Comparison of ENCODE assay signal across 7 worm cellular contexts in genomic region chrII:9076098-9076879, ce11.
TF ChIP-seq lines count a peak whose summit lies in the region.

No protein-coding gene starts in this region.

TF ChIP-seq in whole organism, L1 larva, 84 proteins besides CTCF, POLR2A, EP300 and RAD21:
- no peak for TF ChIP-seq nhr-19 (GFP tag; conservative IDR thresholded peaks at IDR 0.05; lab: Robert Waterston, UW)
- TF ChIP-seq rnt-1 (tag; optimal IDR thresholded peaks at IDR 0.05; lab: Kevin White, UChicago), result peak; percentile 29
- TF ChIP-seq lin-14 (GFP tag; optimal IDR thresholded peaks at IDR 0.05; lab: Kevin White, UChicago), result peak; percentile 56
- no peak for TF ChIP-seq mab-9 (GFP tag; IDR thresholded peaks at IDR 0.05; lab: Robert Waterston, UW)
- no peak for TF ChIP-seq nhr-47 (tag; optimal IDR thresholded peaks at IDR 0.05; lab: Kevin White, UChicago)
- TF ChIP-seq lin-15B (tag; optimal IDR thresholded peaks at IDR 0.05; lab: Kevin White, UChicago), result no peak
- TF ChIP-seq efl-1 (optimal IDR thresholded peaks at IDR 0.05; lab: Kevin White, UChicago), result no peak
- peak in 1 of 2 experiments; percentile 44 for TF ChIP-seq efl-1 (GFP tag; optimal IDR thresholded peaks at IDR 0.05 in 1 of 2; lab: Kevin White, UChicago)
- peak; percentile 4 for TF ChIP-seq blmp-1 (tag; optimal IDR thresholded peaks at IDR 0.05; lab: Kevin White, UChicago)
- TF ChIP-seq pqm-1 (tag; optimal IDR thresholded peaks at IDR 0.05; lab: Kevin White, UChicago), result no peak
- TF ChIP-seq nhr-71 (tag; optimal IDR thresholded peaks at IDR 0.05; lab: Kevin White, UChicago), result peak; percentile 16

TF ChIP-seq in whole organism, L2 larva, 48 proteins besides CTCF, POLR2A, EP300 and RAD21:
- TF ChIP-seq lsy-2 (tag; optimal IDR thresholded peaks at IDR 0.05; lab: Kevin White, UChicago) (peak in 1 of 2 experiments; percentile 5), sma-3 (GFP tag; optimal IDR thresholded peaks at IDR 0.05; lab: Kevin White, UChicago) (no peak), mab-5 (tag; optimal IDR thresholded peaks at IDR 0.05; lab: Kevin White, UChicago) (no peak), F13H6.1 (tag; optimal IDR thresholded peaks at IDR 0.05; lab: Kevin White, UChicago) (peak; percentile 3), fos-1 (tag; optimal IDR thresholded peaks at IDR 0.05; lab: Kevin White, UChicago) (peak; percentile 37), sma-9 (GFP tag; optimal IDR thresholded peaks at IDR 0.05; lab: Kevin White, UChicago) (peak; percentile 70), sma-9 (tag; optimal IDR thresholded peaks at IDR 0.05; lab: Kevin White, UChicago) (no peak)

TF ChIP-seq in whole organism, L3 larva, 47 proteins besides CTCF, POLR2A, EP300 and RAD21:
- TF ChIP-seq lin-39 (tag; optimal IDR thresholded peaks at IDR 0.05; lab: Kevin White, UChicago) (no peak), pha-4 (tag; optimal IDR thresholded peaks at IDR 0.05; lab: Kevin White, UChicago) (peak; percentile 60), elt-2 (tag; optimal IDR thresholded peaks at IDR 0.05; lab: Kevin White, UChicago) (peak; percentile 41)
TF ChIP-seq in whole organism, L3 larva: peak in this region for 2.

TF ChIP-seq in whole organism, L4 larva, 104 proteins besides CTCF, POLR2A, EP300 and RAD21:
- TF ChIP-seq dve-1 (tag; optimal IDR thresholded peaks at IDR 0.05; lab: Kevin White, UChicago; ENCODE audit: insufficient read depth) (no peak), aha-1 (tag; lab: Kevin White, UChicago) (peak; percentile 92), madf-9 (GFP tag; conservative IDR thresholded peaks at IDR 0.05; lab: Robert Waterston, UW) (no peak), mdl-1 (tag; optimal IDR thresholded peaks at IDR 0.05; lab: Kevin White, UChicago) (peak in 1 of 2 experiments; percentile 9), hlh-30 (tag; optimal IDR thresholded peaks at IDR 0.05; lab: Kevin White, UChicago; ENCODE audit: insufficient read depth) (peak; percentile 53), mxl-3 (GFP tag; optimal IDR thresholded peaks at IDR 0.05; lab: Kevin White, UChicago) (peak; percentile 73), lin-15B (tag; optimal IDR thresholded peaks at IDR 0.05; lab: Kevin White, UChicago) (no peak), nhr-28 (tag; optimal IDR thresholded peaks at IDR 0.05; lab: Kevin White, UChicago) (peak; percentile 13), tag-97 (GFP tag; IDR thresholded peaks at IDR 0.05; lab: Robert Waterston, UW) (no peak), nhr-77 (tag; optimal IDR thresholded peaks at IDR 0.05; lab: Kevin White, UChicago) (no peak), gei-8 (GFP tag; optimal IDR thresholded peaks at IDR 0.05; lab: Kevin White, UChicago) (no peak), vab-7 (GFP tag; IDR thresholded peaks at IDR 0.05; lab: Robert Waterston, UW) (no peak), zip-11 (GFP tag; IDR thresholded peaks at IDR 0.05; lab: Robert Waterston, UW) (no peak), pqm-1 (tag; optimal IDR thresholded peaks at IDR 0.05; lab: Kevin White, UChicago) (peak; percentile 57), dmd-6 (GFP tag; IDR thresholded peaks at IDR 0.05; lab: Robert Waterston, UW) (peak; percentile 35), snpc-4 (tag; optimal IDR thresholded peaks at IDR 0.05; lab: Kevin White, UChicago) (no peak), zip-2 (tag; optimal IDR thresholded peaks at IDR 0.05; lab: Kevin White, UChicago) (no peak), T20F7.1 (GFP tag; optimal IDR thresholded peaks at IDR 0.05; lab: Kevin White, UChicago) (no peak)

TF ChIP-seq in whole organism, late embryonic, 69 proteins besides CTCF, POLR2A, EP300 and RAD21:
- peak; percentile 35 for TF ChIP-seq ceh-18 (tag; optimal IDR thresholded peaks at IDR 0.05; lab: Kevin White, UChicago)
- TF ChIP-seq unc-55 (GFP tag; optimal IDR thresholded peaks at IDR 0.05; lab: Kevin White, UChicago), result peak; percentile 32
- TF ChIP-seq zip-5 (tag; optimal IDR thresholded peaks at IDR 0.05; lab: Kevin White, UChicago), result no peak

TF ChIP-seq in whole organism, mixed stage, embryonic, 35 proteins besides CTCF, POLR2A, EP300 and RAD21:
- no peak for TF ChIP-seq ceh-39 (tag; optimal IDR thresholded peaks at IDR 0.05; lab: Kevin White, UChicago)
- no peak for TF ChIP-seq ztf-11 (tag; optimal IDR thresholded peaks at IDR 0.05; lab: Kevin White, UChicago)
- no peak for TF ChIP-seq mls-2 (tag; optimal IDR thresholded peaks at IDR 0.05; lab: Kevin White, UChicago)
- no peak for TF ChIP-seq lsy-2 (tag; optimal IDR thresholded peaks at IDR 0.05; lab: Kevin White, UChicago)
- no peak for TF ChIP-seq lin-13 (tag; optimal IDR thresholded peaks at IDR 0.05; lab: Kevin White, UChicago)
- TF ChIP-seq elt-3 (tag; optimal IDR thresholded peaks at IDR 0.05; lab: Kevin White, UChicago), result no peak
- no peak for TF ChIP-seq lin-32 (GFP tag; optimal IDR thresholded peaks at IDR 0.05; lab: Kevin White, UChicago)
- peak; percentile 54 for TF ChIP-seq unc-120 (tag; optimal IDR thresholded peaks at IDR 0.05; lab: Kevin White, UChicago; ENCODE audit: poor library complexity, severe bottlenecking)
- peak; percentile 39 for TF ChIP-seq zip-8 (tag; optimal IDR thresholded peaks at IDR 0.05; lab: Kevin White, UChicago)
- TF ChIP-seq hlh-1 (tag; optimal IDR thresholded peaks at IDR 0.05; lab: Kevin White, UChicago), result peak; percentile 79
- TF ChIP-seq ceh-43 (GFP tag; optimal IDR thresholded peaks at IDR 0.05; lab: Kevin White, UChicago), result no peak
- TF ChIP-seq nhr-237 (tag; optimal IDR thresholded peaks at IDR 0.05; lab: Kevin White, UChicago), result no peak
- TF ChIP-seq drap-1 (GFP tag; optimal IDR thresholded peaks at IDR 0.05; lab: Kevin White, UChicago), result no peak
- TF ChIP-seq nhr-2 (tag; optimal IDR thresholded peaks at IDR 0.05; lab: Kevin White, UChicago), result no peak
- no peak for TF ChIP-seq ces-1 (GFP tag; optimal IDR thresholded peaks at IDR 0.05; lab: Kevin White, UChicago)
- no peak for TF ChIP-seq sptf-1 (tag; optimal IDR thresholded peaks at IDR 0.05; lab: Kevin White, UChicago)
- TF ChIP-seq ceh-83 (GFP tag; optimal IDR thresholded peaks at IDR 0.05; lab: Kevin White, UChicago), result no peak
- TF ChIP-seq tbx-8 (GFP tag; optimal IDR thresholded peaks at IDR 0.05; lab: Kevin White, UChicago), result no peak
- TF ChIP-seq flh-1 (GFP tag; optimal IDR thresholded peaks at IDR 0.05; lab: Kevin White, UChicago), result no peak
- TF ChIP-seq unc-39 (tag; optimal IDR thresholded peaks at IDR 0.05; lab: Kevin White, UChicago), result no peak
- peak; percentile 46 for TF ChIP-seq unc-62 (GFP tag; optimal IDR thresholded peaks at IDR 0.05; lab: Kevin White, UChicago)
- no peak for TF ChIP-seq nhr-12 (tag; optimal IDR thresholded peaks at IDR 0.05; lab: Kevin White, UChicago)
- no peak for TF ChIP-seq elt-1 (tag; optimal IDR thresholded peaks at IDR 0.05; lab: Kevin White, UChicago; ENCODE audit: borderline replicate concordance, insufficient read depth)
- TF ChIP-seq snpc-4 (tag; optimal IDR thresholded peaks at IDR 0.05; lab: Kevin White, UChicago), result no peak

TF ChIP-seq in whole organism, young adult, 124 proteins besides CTCF, POLR2A, EP300 and RAD21:
- TF ChIP-seq nhr-80 (tag; optimal IDR thresholded peaks at IDR 0.05; lab: Kevin White, UChicago), result peak; percentile 46
- TF ChIP-seq bed-1 (GFP tag; IDR thresholded peaks at IDR 0.05; lab: Robert Waterston, UW), result no peak
